Worm (Caenorhabditis elegans) whole organism, L4 larva: ENCODE measurements around the gene bed-3.

ENCODE experiments used
- D1046.2 ChIP-seq: fragments of 200-800 bp; sonication (Bioruptor generic); IDR thresholded peaks from 2 replicates; pipeline ENCODE4 v1.3.6; 2022; ENCODE audit warnings: missing genetic modification characterization, missing compliant biosample characterization
- F10B5.3 ChIP-seq: sonication (generic microtip); optimal IDR thresholded peaks from 2 replicates; lab custom pipeline; 2016; ENCODE audit warnings: mild to moderate bottlenecking, missing genetic modification characterization, missing compliant biosample characterization
- F49E8.2 ChIP-seq: sonication (generic microtip); optimal IDR thresholded peaks from 2 replicates; lab custom pipeline; 2016; ENCODE audit warnings: missing compliant biosample characterization, mild to moderate bottlenecking, missing genetic modification characterization, borderline replicate concordance
- T20F7.1 ChIP-seq: fragments of 200-800 bp; sonication (Bioruptor generic); optimal IDR thresholded peaks from 2 replicates; lab custom pipeline; 2018; ENCODE audit warnings: mild to moderate bottlenecking, missing genetic modification characterization, missing compliant biosample characterization
- T26A8.4 ChIP-seq: fragments of 200-800 bp; sonication (Bioruptor generic); IDR thresholded peaks from 2 replicates; pipeline ENCODE4 v1.3.6; 2022; ENCODE audit warnings: missing genetic modification characterization, missing compliant biosample characterization
- Y48G9A.11 ChIP-seq: fragments of 200-800 bp; sonication (Bioruptor generic); IDR thresholded peaks from 2 replicates; pipeline ENCODE4 v1.3.6; 2022; ENCODE audit warnings: missing genetic modification reagents, missing genetic modification characterization, missing compliant biosample characterization
- ZK337.2 ChIP-seq: fragments of 200-800 bp; sonication (Bioruptor generic); IDR thresholded peaks from 2 replicates; pipeline ENCODE4 v1.3.6; 2022; ENCODE audit warnings: missing genetic modification reagents, missing genetic modification characterization, missing compliant biosample characterization
- ZK546.5 ChIP-seq, 2 experiments: sonication (generic microtip); optimal IDR thresholded peaks; 2 replicates each; lab custom pipeline; 2017; ENCODE audit warnings: missing biosample characterization in 2 of 2, missing genetic modification characterization in 2 of 2
- aly-2 ChIP-seq: sonication (generic microtip); optimal IDR thresholded peaks from 2 replicates; lab custom pipeline; 2018; ENCODE audit warnings: missing biosample characterization, missing genetic modification characterization
- ama-1 ChIP-seq: fragments of 150-350 bp; optimal IDR thresholded peaks from 2 replicates; lab custom pipeline; 2014; ENCODE audit warnings: inconsistent platforms, mixed read lengths
- ceh-20 ChIP-seq: fragments of 200-800 bp; sonication (Bioruptor generic); IDR thresholded peaks from 2 replicates; pipeline ENCODE4 v1.3.6; 2022; ENCODE audit warnings: missing genetic modification reagents, missing genetic modification characterization, missing compliant biosample characterization
- ceh-28 ChIP-seq: fragments of 150-350 bp; optimal IDR thresholded peaks from 2 replicates; lab custom pipeline; 2014; ENCODE audit warnings: missing biosample characterization, missing genetic modification reagents, missing genetic modification characterization
- ceh-32 ChIP-seq: sonication (generic microtip); optimal IDR thresholded peaks from 2 replicates; lab custom pipeline; 2016; ENCODE audit warnings: mild to moderate bottlenecking, missing genetic modification characterization, missing compliant biosample characterization; ENCODE audit not compliant: poor library complexity
- ceh-44 ChIP-seq: fragments of 200-800 bp; sonication (Bioruptor generic); IDR thresholded peaks from 2 replicates; pipeline ENCODE4 v1.3.6; 2022; ENCODE audit warnings: missing genetic modification reagents, missing genetic modification characterization, missing compliant biosample characterization
- ctbp-1 ChIP-seq: fragments of 200-800 bp; sonication (Bioruptor generic); IDR thresholded peaks from 2 replicates; pipeline ENCODE4 v1.3.6; 2022; ENCODE audit warnings: missing genetic modification reagents, missing genetic modification characterization, missing compliant biosample characterization
- daf-16 ChIP-seq, 3 experiments: sonication (generic microtip); optimal IDR thresholded peaks; 2 replicates each; lab custom pipeline; 2016 to 2017; ENCODE audit warnings: missing genetic modification characterization in 3 of 3, missing genetic modification reagents in 3 of 3, mild to moderate bottlenecking in 2 of 3, missing compliant biosample characterization in 2 of 3, missing biosample characterization in 1 of 3, moderate library complexity in 1 of 3
- daf-19 ChIP-seq: fragments of 200-800 bp; sonication (Bioruptor generic); conservative IDR thresholded peaks from 2 replicates; pipeline ENCODE4 v1.3.6; 2022; ENCODE audit warnings: missing genetic modification characterization, missing compliant biosample characterization
- dmd-6 ChIP-seq: fragments of 200-800 bp; sonication (Bioruptor generic); IDR thresholded peaks from 2 replicates; pipeline ENCODE4 v1.3.6; 2022; ENCODE audit warnings: missing genetic modification reagents, missing genetic modification characterization, missing compliant biosample characterization
- dmd-8 ChIP-seq: fragments of 200-800 bp; sonication (Bioruptor generic); IDR thresholded peaks from 2 replicates; pipeline ENCODE4 v1.3.6; 2022; ENCODE audit warnings: missing genetic modification characterization, missing compliant biosample characterization
- dpl-1 ChIP-seq: fragments of 150-350 bp; optimal IDR thresholded peaks from 2 replicates; lab custom pipeline; 2014; ENCODE audit warnings: missing biosample characterization, missing genetic modification reagents, missing genetic modification characterization
- fos-1 ChIP-seq: fragments of 150-350 bp; optimal IDR thresholded peaks from 2 replicates; lab custom pipeline; 2014; ENCODE audit warnings: missing biosample characterization, missing genetic modification characterization
- gei-8 ChIP-seq: fragments of 200-800 bp; sonication (Bioruptor generic); optimal IDR thresholded peaks from 2 replicates; lab custom pipeline; 2018; ENCODE audit warnings: mild to moderate bottlenecking, missing genetic modification characterization, missing compliant biosample characterization
- hif-1 ChIP-seq, 2 experiments: sonication (generic microtip); optimal IDR thresholded peaks; 2 replicates each; lab custom pipeline; 2016 to 2017; ENCODE audit warnings: missing compliant biosample characterization in 2 of 2, missing genetic modification characterization in 2 of 2, missing genetic modification reagents in 2 of 2, missing genotype in 2 of 2, mild to moderate bottlenecking in 1 of 2
- hlh-11 ChIP-seq: fragments of 200-800 bp; sonication (Bioruptor generic); optimal IDR thresholded peaks from 2 replicates; lab custom pipeline; 2018; ENCODE audit warnings: mild to moderate bottlenecking, missing genetic modification characterization, missing compliant biosample characterization
- hmg-1.1 ChIP-seq: fragments of 200-800 bp; sonication (Bioruptor generic); IDR thresholded peaks from 2 replicates; pipeline ENCODE4 v1.3.6; 2022; ENCODE audit warnings: missing genetic modification reagents, missing genetic modification characterization, missing compliant biosample characterization
- jun-1 ChIP-seq: fragments of 150-350 bp; optimal IDR thresholded peaks from 2 replicates; lab custom pipeline; 2014; ENCODE audit warnings: missing biosample characterization, missing genetic modification reagents, missing genetic modification characterization
- lin-1 ChIP-seq: fragments of 200-800 bp; sonication (Bioruptor generic); IDR thresholded peaks from 2 replicates; pipeline ENCODE4 v1.3.6; 2022; ENCODE audit warnings: missing genetic modification reagents, missing genetic modification characterization, missing compliant biosample characterization
- lin-13 ChIP-seq: fragments of 150-350 bp; optimal IDR thresholded peaks from 2 replicates; lab custom pipeline; 2014; ENCODE audit warnings: missing biosample characterization, missing genetic modification reagents, missing genetic modification characterization
- lir-3 ChIP-seq: sonication (generic microtip); optimal IDR thresholded peaks from 2 replicates; lab custom pipeline; 2016; ENCODE audit warnings: mild to moderate bottlenecking, missing genetic modification characterization, missing compliant biosample characterization
- lsy-2 ChIP-seq, 2 experiments: fragments of 150-350 bp in 1 of 2; sonication (generic microtip) in 1 of 2; optimal IDR thresholded peaks; 2 replicates each; lab custom pipeline; 2014 to 2017; ENCODE audit warnings: missing biosample characterization in 2 of 2, missing genetic modification characterization in 2 of 2
- mdl-1 ChIP-seq, 2 experiments: fragments of 150-350 bp in 1 of 2; sonication (generic microtip) in 1 of 2; optimal IDR thresholded peaks; 2 replicates each; lab custom pipeline; 2014 to 2017; ENCODE audit warnings: missing biosample characterization in 2 of 2, missing genetic modification characterization in 2 of 2
- mdt-29 ChIP-seq: fragments of 200-800 bp; sonication (Bioruptor generic); IDR thresholded peaks from 2 replicates; pipeline ENCODE4 v1.3.6; 2022; ENCODE audit warnings: missing genetic modification reagents, missing genetic modification characterization, missing compliant biosample characterization
- mep-1 ChIP-seq: fragments of 150-350 bp; sonication (generic microtip); optimal IDR thresholded peaks from 3 replicates; lab custom pipeline; 2014; ENCODE audit warnings: missing biosample characterization, missing genetic modification characterization
- mes-2 ChIP-seq: sonication (generic microtip); optimal IDR thresholded peaks from 2 replicates; lab custom pipeline; 2016; ENCODE audit warnings: missing genotype, mild to moderate bottlenecking, missing genetic modification characterization, missing compliant biosample characterization; ENCODE audit not compliant: poor library complexity, severe bottlenecking
- mxl-3 ChIP-seq: fragments of 200-800 bp; sonication (Bioruptor generic); optimal IDR thresholded peaks from 2 replicates; lab custom pipeline; 2018; ENCODE audit warnings: mild to moderate bottlenecking, missing genetic modification characterization, missing compliant biosample characterization
- nhr-111 ChIP-seq: fragments of 200-800 bp; sonication (Bioruptor generic); optimal IDR thresholded peaks from 2 replicates; lab custom pipeline; 2018; ENCODE audit warnings: mild to moderate bottlenecking, missing genetic modification characterization, missing compliant biosample characterization
- nhr-41 ChIP-seq: fragments of 200-800 bp; sonication (Bioruptor generic); IDR thresholded peaks from 2 replicates; pipeline ENCODE4 v1.3.6; 2022; ENCODE audit warnings: missing genetic modification reagents, missing genetic modification characterization, missing compliant biosample characterization
- nhr-48 ChIP-seq: sonication (generic microtip); optimal IDR thresholded peaks from 2 replicates; lab custom pipeline; 2016; ENCODE audit warnings: mild to moderate bottlenecking, missing genetic modification characterization, missing compliant biosample characterization
- nhr-6 ChIP-seq: fragments of 150-350 bp; optimal IDR thresholded peaks from 2 replicates; lab custom pipeline; 2014; ENCODE audit warnings: missing biosample characterization, missing genetic modification characterization
- nhr-76 ChIP-seq: fragments of 150-350 bp; optimal IDR thresholded peaks from 2 replicates; lab custom pipeline; 2014; ENCODE audit warnings: missing biosample characterization, missing genetic modification characterization
- nhr-77 ChIP-seq: fragments of 150-350 bp; optimal IDR thresholded peaks from 2 replicates; lab custom pipeline; 2014; ENCODE audit warnings: missing biosample characterization, missing genetic modification characterization
- pha-4 ChIP-seq, 2 experiments: fragments of 150-350 bp in 1 of 2; fragments of 200-800 bp in 1 of 2; sonication (Bioruptor generic) in 1 of 2; IDR thresholded peaks in 1 of 2; optimal IDR thresholded peaks in 1 of 2; 2 replicates each; pipeline versions ENCODE4 v1.3.6 to Lab custom; 2014 to 2022; ENCODE audit warnings: missing genetic modification characterization in 2 of 2, missing genetic modification reagents in 2 of 2, missing biosample characterization in 1 of 2, missing compliant biosample characterization in 1 of 2
- pqm-1 ChIP-seq: sonication (generic microtip); optimal IDR thresholded peaks from 2 replicates; lab custom pipeline; 2017; ENCODE audit warnings: missing biosample characterization, missing genetic modification characterization
- set-16 ChIP-seq: fragments of 200-800 bp; sonication (Bioruptor generic); IDR thresholded peaks from 2 replicates; pipeline ENCODE4 v1.3.6; 2022; ENCODE audit warnings: missing genetic modification reagents, missing genetic modification characterization, missing compliant biosample characterization
- snpc-1.2 ChIP-seq: fragments of 200-800 bp; sonication (Bioruptor generic); IDR thresholded peaks from 2 replicates; pipeline ENCODE4 v1.3.6; 2022; ENCODE audit warnings: missing genetic modification reagents, missing genetic modification characterization, missing compliant biosample characterization
- unc-62 ChIP-seq, 3 experiments: fragments of 150-350 bp in 1 of 3; sonication (generic microtip); optimal IDR thresholded peaks in 2 of 3; peaks in 1 of 3; 1 replicate in 1 of 3; 2 replicates in 2 of 3; lab custom pipeline; 2014 to 2017; ENCODE audit warnings: missing biosample characterization in 3 of 3, missing genetic modification characterization in 3 of 3, missing genetic modification reagents in 3 of 3, missing genotype in 1 of 3
- vab-7 ChIP-seq: fragments of 200-800 bp; sonication (Bioruptor generic); IDR thresholded peaks from 2 replicates; pipeline ENCODE4 v1.3.6; 2022; ENCODE audit warnings: missing genetic modification reagents, missing genetic modification characterization, missing compliant biosample characterization
- zag-1 ChIP-seq: fragments of 150-350 bp; optimal IDR thresholded peaks from 2 replicates; lab custom pipeline; 2014; ENCODE audit warnings: missing biosample characterization, missing genetic modification characterization
- zfp-2 ChIP-seq: sonication (generic microtip); optimal IDR thresholded peaks from 2 replicates; lab custom pipeline; 2016; ENCODE audit warnings: mild to moderate bottlenecking, missing genetic modification characterization, missing compliant biosample characterization
- zip-11 ChIP-seq: fragments of 200-800 bp; sonication (Bioruptor generic); IDR thresholded peaks from 2 replicates; pipeline ENCODE4 v1.3.6; 2022; ENCODE audit warnings: missing genetic modification characterization, missing compliant biosample characterization

Gene bed-3

DNA sequence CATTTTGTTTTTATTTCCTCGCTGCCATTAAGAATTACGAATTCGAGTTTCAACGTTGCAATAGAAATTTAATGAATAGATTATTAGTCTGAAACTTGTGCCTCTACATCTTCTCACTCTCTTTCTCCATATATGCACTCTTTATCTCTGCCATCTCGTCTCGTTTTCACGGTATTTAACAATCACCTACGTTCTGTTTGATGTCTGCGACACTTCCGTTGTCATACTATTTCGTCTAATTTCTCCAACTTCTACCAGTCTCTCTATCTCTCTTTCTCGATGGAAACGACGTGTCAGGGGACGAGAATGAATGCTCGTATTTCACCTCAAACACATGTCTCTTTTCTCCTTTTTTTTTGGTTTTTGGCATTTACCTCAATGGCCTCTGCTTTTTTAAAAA lies 42.5 kb upstream of the bed-3 start:
- no peak for TF ChIP-seq ZK337.2 (GFP tag; lab: Robert Waterston, UW)
- no peak for TF ChIP-seq ceh-32 (tag; lab: Kevin White, UChicago)
- peak; percentile 56; the same call in 1 of the 2 replicates for TF ChIP-seq hmg-1.1 (GFP tag; lab: Robert Waterston, UW)
- no peak for TF ChIP-seq T26A8.4
- no peak for TF ChIP-seq aly-2
- no peak for TF ChIP-seq daf-16 (GFP tag; optimal IDR thresholded peaks at IDR 0.05; lab: Kevin White, UChicago)
- TF ChIP-seq daf-16 (tag; optimal IDR thresholded peaks at IDR 0.05; lab: Kevin White, UChicago): peak; percentile 42
- TF ChIP-seq D1046.2 (GFP tag; lab: Robert Waterston, UW): no peak
- peak; percentile 30; the same call in 1 of the 2 replicates for TF ChIP-seq lin-1
- no peak for TF ChIP-seq lir-3 (tag; lab: Kevin White, UChicago)
- peak; percentile 61 for TF ChIP-seq dmd-6 (GFP tag; lab: Robert Waterston, UW)
- no peak for TF ChIP-seq ceh-28
- TF ChIP-seq dmd-8 (GFP tag; lab: Robert Waterston, UW): no peak
- peak in 1 of 2 experiments; percentile 46 for TF ChIP-seq lsy-2 (tag; optimal IDR thresholded peaks at IDR 0.05; lab: Kevin White, UChicago)
- TF ChIP-seq zip-11 (GFP tag; lab: Robert Waterston, UW): no peak
- TF ChIP-seq F49E8.2 (tag; lab: Kevin White, UChicago): no peak
- peak; percentile 37 for TF ChIP-seq mes-2
- TF ChIP-seq pqm-1 (tag; lab: Kevin White, UChicago): peak; percentile 9
- TF ChIP-seq set-16 (GFP tag; lab: Robert Waterston, UW): no peak
- no peak for TF ChIP-seq ctbp-1 (GFP tag; lab: Robert Waterston, UW)
- TF ChIP-seq unc-62 (GFP tag; optimal IDR thresholded peaks at IDR 0.05 in 1 of 2; lab: Kevin White, UChicago): peak in 1 of 2 experiments; percentile 14
- TF ChIP-seq unc-62 (tag; optimal IDR thresholded peaks at IDR 0.05; lab: Kevin White, UChicago): no peak
- TF ChIP-seq pha-4 (GFP tag; IDR thresholded peaks at IDR 0.05; lab: Robert Waterston, UW): no peak
- TF ChIP-seq pha-4 (tag; optimal IDR thresholded peaks at IDR 0.05; lab: Kevin White, UChicago): no peak
- TF ChIP-seq hlh-11 (tag; lab: Kevin White, UChicago): peak; percentile 71
- TF ChIP-seq mep-1 (tag; lab: Kevin White, UChicago): peak; percentile 66
- no peak for TF ChIP-seq vab-7 (GFP tag; lab: Robert Waterston, UW)
- TF ChIP-seq nhr-111 (GFP tag; lab: Kevin White, UChicago): no peak
- no peak for TF ChIP-seq gei-8 (GFP tag; lab: Kevin White, UChicago)
- peak; percentile 15 for TF ChIP-seq nhr-6
- no peak for TF ChIP-seq nhr-41 (GFP tag; lab: Robert Waterston, UW)
- TF ChIP-seq daf-19: no peak
- TF ChIP-seq nhr-77: peak; percentile 17
- TF ChIP-seq snpc-1.2 (GFP tag; lab: Robert Waterston, UW): no peak
- no peak for TF ChIP-seq zfp-2 (tag; lab: Kevin White, UChicago)
- peak in 1 of 2 experiments; percentile 8 for TF ChIP-seq hif-1 (tag; optimal IDR thresholded peaks at IDR 0.05; lab: Kevin White, UChicago)
- no peak for TF ChIP-seq jun-1
- TF ChIP-seq F10B5.3 (tag; lab: Kevin White, UChicago): no peak
- peak; percentile 12 for TF ChIP-seq dpl-1 (GFP tag; lab: Kevin White, UChicago)
- peak; percentile 13 for TF ChIP-seq lin-13 (GFP tag; lab: Kevin White, UChicago)
- no peak for TF ChIP-seq ceh-44
- no peak for TF ChIP-seq mdt-29
- peak; percentile 26 for TF ChIP-seq T20F7.1 (GFP tag; lab: Kevin White, UChicago)
- no peak for TF ChIP-seq zag-1 (tag; lab: Kevin White, UChicago)
- TF ChIP-seq Y48G9A.11: no peak
- TF ChIP-seq nhr-48 (tag; lab: Kevin White, UChicago): peak; percentile 60
- peak; percentile 9; the same call in 1 of the 2 replicates for TF ChIP-seq ceh-20
- TF ChIP-seq fos-1: no peak
- no peak for TF ChIP-seq ama-1
- no peak for TF ChIP-seq ZK546.5 (tag; optimal IDR thresholded peaks at IDR 0.05; lab: Kevin White, UChicago)
- TF ChIP-seq mxl-3: peak; percentile 71
- peak; percentile 26 to 55 for TF ChIP-seq mdl-1 (tag; optimal IDR thresholded peaks at IDR 0.05; lab: Kevin White, UChicago)
- TF ChIP-seq nhr-76 (tag; lab: Kevin White, UChicago): no peak
